Worm (Caenorhabditis elegans): ENCODE data around the gene Y57A10A.5.

Y57A10A.5 gene

DNA sequence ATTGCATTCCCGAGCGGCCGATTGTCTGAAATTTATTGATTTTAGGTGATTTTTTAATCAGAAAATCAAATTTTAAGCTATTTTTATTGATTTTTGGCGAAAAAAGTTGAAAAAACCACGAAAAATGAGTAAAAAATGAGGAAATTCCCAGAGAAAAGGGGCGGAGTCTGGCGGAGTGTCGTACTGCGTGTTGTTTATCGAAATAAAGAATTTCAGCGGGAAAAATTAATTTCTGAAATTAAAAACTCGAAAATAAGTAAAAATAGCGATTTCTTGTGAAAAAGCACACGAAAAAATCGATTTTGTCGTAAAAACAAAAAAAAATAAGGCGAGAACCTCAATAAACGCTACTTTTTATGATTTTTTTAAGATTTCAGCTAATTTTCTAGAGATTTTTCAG, 30.6 kb downstream of the Y57A10A.5 start, which contains the start of gene Y57A10A.13:
Gene Y57A10A.13, minus strand, starts transcription at position 46 of the 400 bp plus-strand sequence.
- TF ChIP-seq unc-62 (GFP tag; optimal IDR thresholded peaks at IDR 0.05), result no peak

DNA sequence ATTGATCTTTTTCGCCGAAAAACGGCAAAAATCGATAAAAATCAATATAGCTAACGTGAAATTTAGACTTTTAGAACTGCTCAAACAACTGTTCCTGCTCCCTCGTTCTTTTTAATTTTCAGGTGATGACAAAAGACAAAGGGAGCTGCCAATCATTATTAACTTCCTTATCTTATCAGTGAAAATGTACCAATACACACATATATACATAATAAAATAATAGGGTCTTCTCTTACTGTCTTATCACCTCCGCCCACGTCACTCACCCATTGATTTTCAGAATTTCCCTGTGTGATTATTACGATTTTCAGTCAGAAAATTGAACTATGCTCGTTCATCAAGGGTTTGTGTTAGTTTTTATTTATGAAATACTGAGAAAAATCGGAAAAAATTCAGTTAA, 31.4 kb downstream of the Y57A10A.5 start, which contains the start of gene Y57A10A.14:
Gene Y57A10A.14, plus strand, starts transcription at position 228 of the 400 bp plus-strand sequence.
- no peak for TF ChIP-seq unc-62 (GFP tag; optimal IDR thresholded peaks at IDR 0.05)

DNA sequence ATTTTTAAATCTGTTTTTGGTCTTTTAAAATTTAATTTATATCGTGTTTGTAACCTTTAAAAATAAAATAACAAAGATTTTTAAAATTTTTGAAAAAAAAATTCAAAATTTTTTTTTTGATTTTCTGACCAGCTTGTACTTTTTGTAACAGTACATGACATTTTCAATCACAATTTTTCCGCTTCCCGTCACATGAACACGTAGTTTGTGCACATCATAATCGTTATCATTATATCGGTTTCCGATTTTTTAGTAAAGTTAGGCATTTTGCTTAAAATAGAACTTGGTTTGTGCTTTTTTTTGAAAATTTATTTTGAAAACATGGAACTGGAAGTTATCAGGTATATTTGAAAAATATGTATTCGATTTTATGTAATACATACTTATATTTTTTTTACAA, 32.4 kb downstream of the Y57A10A.5 start:
- no peak for TF ChIP-seq unc-62 (GFP tag; optimal IDR thresholded peaks at IDR 0.05)

DNA sequence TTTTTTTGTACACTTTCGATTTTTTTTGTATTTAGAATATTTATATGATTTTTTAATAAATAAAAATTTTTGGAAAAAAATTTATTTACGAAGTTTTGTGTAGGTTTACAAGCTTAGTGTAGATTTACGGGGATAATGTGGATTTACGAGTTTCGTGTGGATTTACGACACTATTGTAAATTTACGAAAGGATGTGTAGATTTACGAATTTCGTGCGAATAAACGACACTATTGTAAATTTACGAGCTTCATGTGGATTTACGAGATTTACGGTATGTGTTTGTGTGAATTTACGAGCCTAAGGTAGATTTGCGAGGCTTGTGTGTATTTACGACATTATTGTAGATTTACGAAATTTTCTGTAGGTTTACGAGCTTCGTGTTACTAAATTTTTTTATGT, 34.9 kb downstream of the Y57A10A.5 start:
- no peak for TF ChIP-seq unc-62 (GFP tag; optimal IDR thresholded peaks at IDR 0.05)

DNA sequence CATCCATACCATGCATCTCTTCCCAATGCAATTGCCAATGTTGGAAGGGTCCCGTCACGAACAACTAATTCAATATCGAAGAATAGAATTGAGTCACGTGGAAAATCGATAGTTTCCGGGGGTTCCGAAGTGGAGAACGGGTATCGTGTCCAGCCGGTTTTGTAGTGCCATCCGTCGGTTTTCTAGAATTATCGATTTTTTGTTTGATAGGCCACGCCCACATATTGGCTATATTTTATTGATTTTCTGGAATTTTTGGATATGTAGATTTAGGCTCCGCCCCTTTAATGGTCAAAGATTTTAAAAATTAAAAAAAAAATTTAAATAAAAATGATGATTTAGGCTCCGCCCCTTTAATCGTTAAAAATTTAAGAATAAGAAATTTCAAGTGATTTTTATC, 44.9 kb downstream of the Y57A10A.5 start:
- TF ChIP-seq unc-62 (GFP tag; optimal IDR thresholded peaks at IDR 0.05), result no peak

DNA sequence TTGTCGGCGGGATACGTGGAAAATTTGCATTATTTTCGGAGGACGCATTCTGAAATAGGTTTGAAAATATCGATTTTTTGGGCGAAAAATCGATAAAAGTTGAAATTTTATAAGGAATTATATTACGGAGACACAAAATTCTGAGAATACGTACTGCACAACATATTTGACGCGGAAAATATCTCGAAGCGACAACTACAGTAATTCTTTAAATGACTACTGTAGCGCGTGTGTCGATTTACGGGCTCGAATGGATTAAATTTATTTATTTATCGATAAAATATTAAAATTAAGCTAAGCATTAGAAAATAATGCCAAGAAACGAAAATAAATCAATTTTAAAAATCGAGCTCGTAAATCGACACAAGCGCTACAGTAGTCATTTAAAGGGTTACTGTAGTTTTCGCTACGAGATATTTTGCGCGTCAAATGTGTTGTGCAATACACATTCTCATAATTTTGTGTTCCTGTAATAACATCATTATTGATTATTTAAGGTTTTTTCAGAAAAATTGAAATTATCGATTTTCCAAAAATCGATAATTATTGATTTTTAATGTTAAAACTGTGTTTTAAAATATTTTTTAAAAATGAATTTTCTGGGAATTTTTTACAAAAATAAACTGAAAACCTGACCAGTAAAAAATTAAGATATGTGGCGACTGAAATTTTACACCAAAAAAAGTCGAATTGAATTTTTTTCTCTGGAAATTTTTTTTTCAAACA, 45.8 kb downstream of the Y57A10A.5 start, which contains the start of gene polg-1:
Gene polg-1, minus strand, starts transcription at position 51 of the 726 bp plus-strand sequence.
- no peak for TF ChIP-seq unc-62 (GFP tag; optimal IDR thresholded peaks at IDR 0.05)

DNA sequence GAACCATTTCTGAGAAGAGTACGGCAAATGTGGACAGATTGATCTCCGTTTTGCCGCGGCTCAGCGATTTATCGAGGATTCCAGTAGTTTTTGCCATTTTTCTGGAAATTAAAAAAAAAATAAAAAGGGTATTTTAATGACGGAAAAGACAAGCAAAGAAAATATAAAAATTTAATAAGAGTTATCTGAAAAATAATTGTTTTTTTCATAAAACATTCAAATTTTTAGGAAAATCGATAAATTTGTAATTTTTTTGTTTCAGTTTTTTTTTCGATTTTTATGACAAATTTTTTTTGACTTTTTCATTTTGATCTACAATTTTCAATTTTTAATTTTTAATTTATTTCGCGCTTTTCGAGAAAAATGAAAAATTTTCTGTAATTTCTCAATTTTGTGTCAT, 48.0 kb downstream of the Y57A10A.5 start, which contains the start of gene trpp-5:
Gene trpp-5, minus strand, starts transcription at position 101 of the 400 bp plus-strand sequence.
- no peak for TF ChIP-seq unc-62 (GFP tag; optimal IDR thresholded peaks at IDR 0.05)

DNA sequence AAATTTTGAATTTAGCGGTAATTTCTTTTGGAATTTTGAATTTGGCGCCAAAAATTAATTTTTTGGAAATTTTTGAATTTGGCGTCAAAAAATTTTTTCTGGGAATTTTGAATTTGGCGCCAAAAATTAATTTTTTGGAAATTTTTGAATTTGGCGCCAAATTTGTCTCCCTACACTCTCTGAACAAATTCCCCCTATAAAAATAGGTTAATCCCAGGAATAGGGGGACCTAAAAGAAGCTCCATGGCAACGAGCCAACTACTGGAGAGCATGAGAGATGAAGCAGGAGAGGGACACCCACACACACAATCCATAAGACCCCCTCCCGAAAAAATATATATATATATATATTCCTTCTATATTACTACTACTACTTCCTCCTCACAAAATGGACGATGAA, 48.6 kb downstream of the Y57A10A.5 start, which contains the start of gene aqp-12:
Gene aqp-12, plus strand, starts transcription at position 301 of the 400 bp plus-strand sequence.
- no peak for TF ChIP-seq unc-62 (GFP tag; optimal IDR thresholded peaks at IDR 0.05)

DNA sequence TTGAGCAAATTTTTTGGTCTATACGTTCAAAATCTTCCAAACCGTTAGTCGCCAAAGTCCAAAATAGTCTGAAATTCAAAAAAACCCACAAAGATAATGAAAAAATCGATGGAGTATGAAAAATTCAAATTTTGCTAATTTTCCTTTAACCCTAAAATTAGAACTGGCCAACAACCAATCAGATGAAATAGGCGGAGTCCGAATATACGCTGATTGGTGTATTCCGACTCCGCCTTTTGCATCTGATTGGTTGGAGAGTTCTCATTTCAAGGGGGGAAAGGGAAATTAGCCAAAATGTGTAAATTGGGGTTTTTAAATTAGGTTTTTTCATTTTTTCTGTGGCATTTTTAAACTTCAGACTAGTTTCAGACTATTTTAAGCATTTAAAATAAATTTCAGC, 50.3 kb downstream of the Y57A10A.5 start:
- no peak for TF ChIP-seq unc-62 (GFP tag; optimal IDR thresholded peaks at IDR 0.05)

Measured in whole organism, dauer.